Worm (Caenorhabditis elegans): Measurements from ENCODE around the gene tric-1B.2.

DNA sequence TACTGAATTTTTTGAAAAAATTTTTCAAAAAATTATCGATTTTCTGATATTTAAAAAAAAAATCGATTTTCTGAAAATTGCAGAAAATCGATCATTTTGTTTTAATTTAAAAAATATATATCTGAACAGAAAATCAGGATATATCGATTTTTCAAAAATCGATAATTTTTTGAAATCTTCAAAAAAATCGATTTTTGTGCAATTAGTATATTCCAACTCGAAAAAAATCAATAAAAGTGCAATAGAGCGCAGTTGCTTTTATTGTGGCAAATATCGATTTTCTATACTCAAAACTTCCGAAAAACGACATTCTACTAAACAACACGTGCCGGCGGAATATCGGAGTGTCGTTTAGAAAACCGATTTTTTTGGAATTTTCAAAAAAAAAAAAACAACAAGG lies 21.5 kb upstream of the tric-1B.2 start:
- TF ChIP-seq skn-1 (tag; optimal IDR thresholded peaks at IDR 0.05) (no peak), nhr-6 (tag; optimal IDR thresholded peaks at IDR 0.05) (no peak), blmp-1 (tag; optimal IDR thresholded peaks at IDR 0.05; ENCODE audit: insufficient read depth) (no peak), egl-27 (tag; optimal IDR thresholded peaks at IDR 0.05) (no peak), nhr-10 (tag; optimal IDR thresholded peaks at IDR 0.05) (no peak), aly-2 (tag; optimal IDR thresholded peaks at IDR 0.05) (no peak), ztf-11 (tag; optimal IDR thresholded peaks at IDR 0.05) (no peak), unc-62 (GFP tag; optimal IDR thresholded peaks at IDR 0.05) (no peak), gmeb-1 (tag; optimal IDR thresholded peaks at IDR 0.05) (no peak), nhr-23 (tag; optimal IDR thresholded peaks at IDR 0.05) (no peak), F13H6.1 (tag; optimal IDR thresholded peaks at IDR 0.05) (no peak), unc-39 (tag; optimal IDR thresholded peaks at IDR 0.05) (no peak), ceh-16 (tag; optimal IDR thresholded peaks at IDR 0.05) (no peak)
